Worm (Caenorhabditis elegans) whole organism, L1 larva: ENCODE results near the gene F38B7.17.

Source experiments
- C34B4.2 ChIP-seq: sonication (generic microtip); optimal IDR thresholded peaks from 2 replicates; lab custom pipeline; 2017; ENCODE audit warnings: mild to moderate bottlenecking, missing genetic modification characterization, missing compliant biosample characterization
- F16B12.6 ChIP-seq: fragments of 150-350 bp; optimal IDR thresholded peaks from 2 replicates; lab custom pipeline; 2014; ENCODE audit warnings: missing biosample characterization, missing genetic modification characterization
- Y116A8C.19 ChIP-seq: sonication (generic microtip); optimal IDR thresholded peaks from 2 replicates; lab custom pipeline; 2016; ENCODE audit warnings: missing compliant biosample characterization, missing genetic modification characterization, borderline replicate concordance
- aha-1 ChIP-seq: fragments of 150-350 bp; optimal IDR thresholded peaks from 2 replicates; lab custom pipeline; 2014; ENCODE audit warnings: missing biosample characterization, missing genetic modification characterization
- aly-2 ChIP-seq: fragments of 150-350 bp; optimal IDR thresholded peaks from 2 replicates; lab custom pipeline; 2014; ENCODE audit warnings: missing biosample characterization, missing genetic modification characterization
- ceh-63 ChIP-seq: fragments of 200-800 bp; sonication (Bioruptor generic); optimal IDR thresholded peaks from 2 replicates; lab custom pipeline; 2018; ENCODE audit warnings: mild to moderate bottlenecking, missing genetic modification characterization, missing compliant biosample characterization
- ceh-82 ChIP-seq, 3 experiments: fragments of 150-350 bp in 1 of 3; sonication (generic microtip) in 2 of 3; optimal IDR thresholded peaks; 2 replicates each; lab custom pipeline; 2014 to 2017; ENCODE audit warnings: missing biosample characterization in 3 of 3, missing genetic modification characterization in 3 of 3
- ceh-88 ChIP-seq: fragments of 200-800 bp; sonication (Bioruptor generic); IDR thresholded peaks from 2 replicates; pipeline ENCODE4 v1.3.6; 2022; ENCODE audit warnings: missing genetic modification characterization, missing compliant biosample characterization
- ceh-90 ChIP-seq: sonication (generic microtip); optimal IDR thresholded peaks from 2 replicates; lab custom pipeline; 2016; ENCODE audit warnings: missing genetic modification characterization, missing compliant biosample characterization
- efl-1 ChIP-seq, 4 experiments: fragments of 150-350 bp; optimal IDR thresholded peaks in 3 of 4; peaks in 1 of 4; 1 replicate in 1 of 4; 2 replicates in 3 of 4; lab custom pipeline; 2014; ENCODE audit warnings: missing biosample characterization in 2 of 4, missing genetic modification characterization in 2 of 4, missing genetic modification reagents in 2 of 4
- efl-3 ChIP-seq: fragments of 200-800 bp; sonication (Bioruptor generic); optimal IDR thresholded peaks from 2 replicates; lab custom pipeline; 2018; ENCODE audit warnings: mild to moderate bottlenecking, missing genetic modification characterization, missing compliant biosample characterization
- egl-13 ChIP-seq: sonication (generic microtip); optimal IDR thresholded peaks from 2 replicates; lab custom pipeline; 2016; ENCODE audit warnings: missing genotype, missing genetic modification reagents, missing genetic modification characterization, missing compliant biosample characterization
- egl-27 ChIP-seq, 2 experiments: fragments of 150-350 bp in 1 of 2; sonication (generic microtip); optimal IDR thresholded peaks; 3 replicates each; lab custom pipeline; 2017 to 2018; ENCODE audit warnings: missing biosample characterization in 2 of 2, missing genetic modification characterization in 2 of 2, missing genetic modification reagents in 2 of 2
- elt-2 ChIP-seq: sonication (generic microtip); optimal IDR thresholded peaks from 2 replicates; lab custom pipeline; 2016; ENCODE audit warnings: missing genetic modification characterization, mild to moderate bottlenecking, inconsistent platforms, missing compliant biosample characterization, missing genetic modification reagents
- fkh-10 ChIP-seq: sonication (generic microtip); optimal IDR thresholded peaks from 2 replicates; lab custom pipeline; 2017; ENCODE audit warnings: missing biosample characterization, missing genetic modification reagents, missing genetic modification characterization
- fkh-8 ChIP-seq: sonication (generic microtip); optimal IDR thresholded peaks from 2 replicates; lab custom pipeline; 2016; ENCODE audit warnings: mild to moderate bottlenecking, missing genetic modification characterization, missing compliant biosample characterization
- fos-1 ChIP-seq: fragments of 150-350 bp; optimal IDR thresholded peaks from 2 replicates; lab custom pipeline; 2014; ENCODE audit warnings: missing biosample characterization, missing genetic modification characterization
- grh-1 ChIP-seq: fragments of 200-800 bp; sonication (Bioruptor generic); IDR thresholded peaks from 2 replicates; pipeline ENCODE4 v1.3.6; 2022; ENCODE audit warnings: missing genetic modification reagents, missing genetic modification characterization, missing compliant biosample characterization
- hlh-17 ChIP-seq: fragments of 200-800 bp; sonication (Bioruptor generic); optimal IDR thresholded peaks from 2 replicates; lab custom pipeline; 2018; ENCODE audit warnings: missing genetic modification characterization, mild to moderate bottlenecking, missing compliant biosample characterization, moderate library complexity, borderline replicate concordance
- hlh-4 ChIP-seq: sonication (generic microtip); optimal IDR thresholded peaks from 2 replicates; lab custom pipeline; 2016; ENCODE audit warnings: mild to moderate bottlenecking, missing genetic modification characterization, missing compliant biosample characterization
- irx-1 ChIP-seq: sonication (generic microtip); optimal IDR thresholded peaks from 2 replicates; lab custom pipeline; 2016; ENCODE audit warnings: missing genetic modification characterization, missing compliant biosample characterization
- isw-1 ChIP-seq: fragments of 200-800 bp; sonication (Bioruptor generic); IDR thresholded peaks from 2 replicates; pipeline ENCODE4 v1.3.6; 2022; ENCODE audit warnings: missing genetic modification characterization, missing compliant biosample characterization
- jun-1 ChIP-seq: fragments of 150-350 bp; optimal IDR thresholded peaks from 2 replicates; lab custom pipeline; 2014; ENCODE audit warnings: missing biosample characterization, missing genetic modification reagents, missing genetic modification characterization
- lin-14 ChIP-seq: fragments of 200-800 bp; sonication (Bioruptor generic); optimal IDR thresholded peaks from 2 replicates; lab custom pipeline; 2018; ENCODE audit warnings: mild to moderate bottlenecking, missing genetic modification characterization, moderate library complexity, missing compliant biosample characterization
- lin-15B ChIP-seq: fragments of 150-350 bp; sonication (generic microtip); optimal IDR thresholded peaks from 3 replicates; lab custom pipeline; 2014; ENCODE audit warnings: missing biosample characterization, missing genetic modification characterization
- lin-39 ChIP-seq: fragments of 150-350 bp; optimal IDR thresholded peaks from 2 replicates; lab custom pipeline; 2014; ENCODE audit warnings: missing biosample characterization, missing genetic modification reagents, missing genetic modification characterization
- lsy-2 ChIP-seq, 2 experiments: fragments of 150-350 bp; optimal IDR thresholded peaks; 2 replicates each; lab custom pipeline; 2014; ENCODE audit warnings: missing biosample characterization in 2 of 2, missing genetic modification characterization in 2 of 2
- mab-9 ChIP-seq: fragments of 200-800 bp; sonication (Bioruptor generic); IDR thresholded peaks from 2 replicates; pipeline ENCODE4 v1.3.6; 2022; ENCODE audit warnings: missing genetic modification reagents, missing genetic modification characterization, missing compliant biosample characterization
- mef-2 ChIP-seq: fragments of 150-350 bp; optimal IDR thresholded peaks from 2 replicates; lab custom pipeline; 2014; ENCODE audit warnings: missing biosample characterization, missing genetic modification characterization
- mep-1 ChIP-seq: fragments of 150-350 bp; optimal IDR thresholded peaks from 2 replicates; lab custom pipeline; 2014; ENCODE audit warnings: missing biosample characterization, missing genetic modification characterization
- nhr-12 ChIP-seq: sonication (generic microtip); optimal IDR thresholded peaks from 2 replicates; lab custom pipeline; 2017; ENCODE audit warnings: missing biosample characterization, missing genetic modification characterization
- nhr-19 ChIP-seq: fragments of 200-800 bp; sonication (Bioruptor generic); conservative IDR thresholded peaks from 2 replicates; pipeline ENCODE4 v1.3.6; 2022; ENCODE audit warnings: missing genetic modification characterization, missing compliant biosample characterization
- nhr-237 ChIP-seq: fragments of 150-350 bp; optimal IDR thresholded peaks from 2 replicates; lab custom pipeline; 2014; ENCODE audit warnings: missing biosample characterization, missing genetic modification characterization
- nhr-76 ChIP-seq: sonication (generic microtip); optimal IDR thresholded peaks from 2 replicates; lab custom pipeline; 2017; ENCODE audit warnings: missing biosample characterization, missing genetic modification characterization
- nhr-77 ChIP-seq: fragments of 150-350 bp; optimal IDR thresholded peaks from 2 replicates; lab custom pipeline; 2014; ENCODE audit warnings: missing biosample characterization, missing genetic modification characterization
- nhr-84 ChIP-seq: sonication (generic microtip); optimal IDR thresholded peaks from 2 replicates; lab custom pipeline; 2017; ENCODE audit warnings: missing biosample characterization, missing genetic modification characterization
- nhr-90 ChIP-seq: sonication (generic microtip); optimal IDR thresholded peaks from 2 replicates; lab custom pipeline; 2016; ENCODE audit warnings: mild to moderate bottlenecking, missing genetic modification characterization, missing compliant biosample characterization; ENCODE audit not compliant: poor library complexity
- pax-3 ChIP-seq: fragments of 200-800 bp; sonication (Bioruptor generic); optimal IDR thresholded peaks from 2 replicates; lab custom pipeline; 2018; ENCODE audit warnings: mild to moderate bottlenecking, missing genetic modification characterization, moderate library complexity, missing compliant biosample characterization
- sox-4 ChIP-seq: sonication (generic microtip); optimal IDR thresholded peaks from 2 replicates; lab custom pipeline; 2016; ENCODE audit warnings: missing genetic modification characterization, missing compliant biosample characterization
- sptf-1 ChIP-seq: fragments of 150-350 bp; optimal IDR thresholded peaks from 2 replicates; lab custom pipeline; 2014; ENCODE audit warnings: missing biosample characterization, missing genetic modification characterization
- sup-37 ChIP-seq: fragments of 200-800 bp; sonication (Bioruptor generic); optimal IDR thresholded peaks from 2 replicates; lab custom pipeline; 2018; ENCODE audit warnings: mild to moderate bottlenecking, missing genetic modification characterization, missing compliant biosample characterization
- swsn-7 ChIP-seq: sonication (generic microtip); optimal IDR thresholded peaks from 2 replicates; lab custom pipeline; 2016; ENCODE audit warnings: missing genetic modification characterization, missing compliant biosample characterization
- tlp-1 ChIP-seq: fragments of 150-350 bp; optimal IDR thresholded peaks from 2 replicates; lab custom pipeline; 2014; ENCODE audit warnings: missing biosample characterization, missing genetic modification characterization
- zag-1 ChIP-seq: fragments of 150-350 bp; optimal IDR thresholded peaks from 2 replicates; lab custom pipeline; 2014; ENCODE audit warnings: missing biosample characterization, missing genetic modification characterization
- zip-4 ChIP-seq: fragments of 200-800 bp; sonication (Bioruptor generic); optimal IDR thresholded peaks from 2 replicates; lab custom pipeline; 2018; ENCODE audit warnings: mild to moderate bottlenecking, missing genetic modification characterization, moderate library complexity, missing compliant biosample characterization
- ztf-4 ChIP-seq: fragments of 150-350 bp; optimal IDR thresholded peaks from 2 replicates; lab custom pipeline; 2014; ENCODE audit warnings: missing biosample characterization, missing genetic modification characterization

F38B7.17 gene

DNA sequence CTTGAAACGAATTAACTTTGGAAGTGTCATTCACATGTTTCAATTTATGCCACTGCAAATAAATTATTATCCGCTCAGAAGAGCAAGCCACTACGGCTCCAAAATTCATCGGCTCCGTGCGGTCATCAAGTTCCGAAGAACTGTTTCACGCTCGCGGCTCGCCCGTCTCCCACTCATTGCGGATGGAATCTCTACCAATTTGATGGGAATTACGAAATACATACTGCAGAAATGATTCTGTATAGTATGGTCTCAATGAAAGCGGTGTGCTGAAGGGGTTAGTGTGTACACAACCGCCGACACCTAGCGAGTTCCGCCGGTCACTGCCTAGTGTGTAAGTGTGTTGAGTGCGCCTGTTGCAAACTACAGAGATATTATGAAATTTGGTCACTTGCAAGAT is 36.4 kb upstream of the F38B7.17 start (continued):
- TF ChIP-seq lin-15B (tag; lab: Kevin White, UChicago), result no peak
- TF ChIP-seq swsn-7, result peak; percentile 29
- no peak for TF ChIP-seq nhr-12 (tag; lab: Kevin White, UChicago)
- peak; percentile 70 for TF ChIP-seq zip-4 (GFP tag; lab: Kevin White, UChicago)
- no peak for TF ChIP-seq pax-3 (tag; lab: Kevin White, UChicago)
- no peak for TF ChIP-seq ceh-88 (GFP tag; lab: Robert Waterston, UW)
- TF ChIP-seq nhr-76 (tag; lab: Kevin White, UChicago), result no peak
- peak; percentile 61 for TF ChIP-seq elt-2 (tag; lab: Kevin White, UChicago)
- no peak for TF ChIP-seq irx-1 (tag; lab: Kevin White, UChicago)
- TF ChIP-seq ceh-63 (GFP tag; lab: Kevin White, UChicago), result no peak
- no peak for TF ChIP-seq mab-9
- TF ChIP-seq fos-1 (tag; lab: Kevin White, UChicago), result no peak
- TF ChIP-seq ceh-82 (tag; optimal IDR thresholded peaks at IDR 0.05; lab: Kevin White, UChicago), result peak; percentile 42 to 54 (median 49)
- no peak for TF ChIP-seq jun-1 (tag; lab: Kevin White, UChicago)
- TF ChIP-seq Y116A8C.19, result no peak
- peak; percentile 4 to 30 for TF ChIP-seq efl-1 (optimal IDR thresholded peaks at IDR 0.05; lab: Kevin White, UChicago)
- TF ChIP-seq efl-1 (GFP tag; optimal IDR thresholded peaks at IDR 0.05 in 1 of 2; lab: Kevin White, UChicago), result no peak
- no peak for TF ChIP-seq ztf-4 (tag; lab: Kevin White, UChicago)
- no peak for TF ChIP-seq mep-1 (tag; lab: Kevin White, UChicago)
- TF ChIP-seq sox-4 (tag; lab: Kevin White, UChicago), result no peak
- no peak for TF ChIP-seq lin-14 (GFP tag; lab: Kevin White, UChicago)
- no peak for TF ChIP-seq fkh-10 (GFP tag; lab: Kevin White, UChicago)
- no peak for TF ChIP-seq hlh-4 (tag; lab: Kevin White, UChicago)
- TF ChIP-seq mef-2 (tag; lab: Kevin White, UChicago), result no peak
- no peak for TF ChIP-seq sup-37 (GFP tag; lab: Kevin White, UChicago)
- TF ChIP-seq nhr-90, result peak; percentile 62
- TF ChIP-seq fkh-8 (tag; lab: Kevin White, UChicago), result no peak
- TF ChIP-seq aly-2 (tag; lab: Kevin White, UChicago), result no peak
- TF ChIP-seq lin-39 (tag; lab: Kevin White, UChicago), result no peak
- TF ChIP-seq hlh-17, result no peak
- no peak for TF ChIP-seq egl-13
- peak; percentile 66 for TF ChIP-seq nhr-19 (GFP tag; lab: Robert Waterston, UW)
- no peak for TF ChIP-seq ceh-90
- no peak for TF ChIP-seq C34B4.2 (tag; lab: Kevin White, UChicago)
- no peak for TF ChIP-seq sptf-1 (tag; lab: Kevin White, UChicago)
- no peak for TF ChIP-seq isw-1 (GFP tag; lab: Robert Waterston, UW)
- no peak for TF ChIP-seq nhr-237 (tag; lab: Kevin White, UChicago)
- TF ChIP-seq, all 84 proteins: peak for 17

DNA sequence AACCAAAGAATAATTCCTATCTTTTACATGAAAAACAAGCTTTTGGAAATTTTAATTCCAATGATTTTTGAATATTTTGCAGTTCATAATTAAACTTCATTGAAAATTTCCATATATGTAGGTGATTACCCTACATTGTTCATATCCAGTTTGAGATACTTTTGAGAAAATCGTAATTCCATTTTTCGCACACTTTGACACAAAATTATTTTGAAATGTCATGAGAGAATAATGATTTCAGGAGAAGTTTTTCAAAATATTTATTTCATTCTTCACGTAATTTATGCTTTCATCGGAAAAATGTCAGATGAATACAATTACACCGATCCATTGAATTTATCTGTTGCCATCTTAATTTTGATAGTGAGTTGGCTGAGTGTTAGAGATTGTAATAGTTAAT is 34.4 kb upstream of the F38B7.17 start, which contains the start of gene srx-88:
TSS of gene srx-88 (plus strand) at position 301 of the 400 bp plus-strand sequence.
- TF ChIP-seq nhr-84 (tag; lab: Kevin White, UChicago) (no peak), F16B12.6 (no peak), tlp-1 (tag; lab: Kevin White, UChicago) (no peak), aly-2 (tag; lab: Kevin White, UChicago) (no peak), aha-1 (no peak)

DNA sequence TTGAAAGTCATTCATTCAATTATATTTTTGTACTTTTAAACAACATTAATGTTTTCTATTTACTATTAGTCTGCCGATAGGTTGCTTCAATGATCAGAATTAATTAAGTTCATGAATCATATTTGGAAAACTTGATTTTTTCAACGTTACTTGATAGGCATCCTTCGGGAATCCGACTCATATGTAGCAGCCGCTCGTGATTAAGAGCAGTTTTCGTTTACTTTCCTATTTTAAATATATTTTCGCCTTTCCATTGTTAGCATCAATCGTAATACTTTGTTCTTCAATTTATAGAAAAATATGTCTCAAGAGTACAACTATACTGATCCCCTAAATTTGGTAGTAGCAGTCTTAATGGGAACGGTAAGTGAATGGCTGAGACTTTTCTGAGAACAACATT is 32.1 kb upstream of the F38B7.17 start, which contains the start of gene srx-90:
TSS of gene srx-90 (plus strand) at position 301 of the 400 bp plus-strand sequence.
- TF ChIP-seq ceh-63 (GFP tag; lab: Kevin White, UChicago) (no peak), tlp-1 (tag; lab: Kevin White, UChicago) (no peak), lsy-2 (tag; optimal IDR thresholded peaks at IDR 0.05; lab: Kevin White, UChicago) (no peak), zag-1 (no peak), egl-27 (tag; optimal IDR thresholded peaks at IDR 0.05; lab: Kevin White, UChicago) (no peak), hlh-4 (tag; lab: Kevin White, UChicago) (no peak), egl-13 (no peak), efl-3 (GFP tag; lab: Kevin White, UChicago) (no peak), grh-1 (GFP tag; lab: Robert Waterston, UW) (no peak), mep-1 (tag; lab: Kevin White, UChicago) (no peak), nhr-77 (no peak)
